Worm (Caenorhabditis elegans) whole organism, early embryonic: ENCODE results near the gene F38G1.3.
"Not testable (repeated sequence)": the region's sequence is repeated elsewhere in the genome, so short reads cannot be mapped to it uniquely, and the experiment has no call there.

Experiments
- aly-1 ChIP-seq: sonication (generic microtip); optimal IDR thresholded peaks from 2 replicates; lab custom pipeline; 2016; ENCODE audit warnings: missing genetic modification characterization, missing compliant biosample characterization
- ama-1 ChIP-seq: fragments of 150-350 bp; optimal IDR thresholded peaks from 2 replicates; lab custom pipeline; 2014
- ets-7 ChIP-seq: sonication (generic microtip); optimal IDR thresholded peaks from 2 replicates; lab custom pipeline; 2016; ENCODE audit warnings: missing genotype, missing genetic modification characterization, missing compliant biosample characterization
- flt-1 ChIP-seq: fragments of 200-800 bp; sonication (Bioruptor generic); IDR thresholded peaks from 2 replicates; pipeline ENCODE4 v1.3.6; 2022; ENCODE audit warnings: missing genetic modification characterization, missing compliant biosample characterization
- hmg-4 ChIP-seq: fragments of 200-800 bp; sonication (Bioruptor generic); optimal IDR thresholded peaks from 2 replicates; lab custom pipeline; 2018; ENCODE audit warnings: mild to moderate bottlenecking, missing genetic modification characterization, missing compliant biosample characterization
- sea-1 ChIP-seq: fragments of 200-800 bp; sonication (Bioruptor generic); conservative IDR thresholded peaks from 2 replicates; pipeline ENCODE4 v1.3.6; 2022; ENCODE audit warnings: missing genetic modification characterization, missing compliant biosample characterization
- tbx-37 ChIP-seq: fragments of 200-800 bp; sonication (Bioruptor generic); conservative IDR thresholded peaks from 2 replicates; pipeline ENCODE4 v1.3.6; 2022; ENCODE audit warnings: missing genetic modification reagents, missing genetic modification characterization, missing compliant biosample characterization

ce11 chrX:443433-443832 lies 32.9 kb upstream of the F38G1.3 start:
- TF ChIP-seq ets-7; ama-1 (lab: Kevin White, UChicago); aly-1 (tag; lab: Kevin White, UChicago); sea-1 (GFP tag; lab: Robert Waterston, UW); hmg-4 (GFP tag; lab: Kevin White, UChicago); tbx-37 (GFP tag; lab: Robert Waterston, UW); flt-1: not testable (repeated sequence)
